Fruit fly (Drosophila melanogaster) whole organism, embryonic: ENCODE measurements around the gene CG12773.
A peak's percentile ranks its signal among the peaks of the same experiment; 100 is the strongest.

Experiments
- Bgb ChIP-seq: fragments of 200-800 bp; sonication (Bioruptor generic); IDR thresholded peaks from 2 replicates; pipeline ENCODE4 v1.3.6; 2022; ENCODE audit warnings: missing biosample characterization, missing genetic modification characterization; ENCODE audit not compliant: partially characterized antibody
- CG10209 ChIP-seq: fragments of 200-800 bp; sonication (Bioruptor generic); optimal IDR thresholded peaks from 3 replicates; lab custom pipeline; 2017; ENCODE audit warnings: missing biosample characterization, mild to moderate bottlenecking, missing genetic modification characterization, missing genetic modification reagents
- CG10366 ChIP-seq: fragments of 200-800 bp; sonication (Bioruptor generic); IDR thresholded peaks from 2 replicates; pipeline ENCODE4 v1.3.6; 2022; ENCODE audit warnings: missing biosample characterization, missing genetic modification characterization
- CG11093 ChIP-seq: fragments of 200-800 bp; sonication (Bioruptor generic); IDR thresholded peaks from 3 replicates; pipeline ENCODE4 v1.3.6; 2022; ENCODE audit warnings: missing biosample characterization, missing genetic modification characterization
- CG11695 ChIP-seq: fragments of 200-800 bp; sonication (Bioruptor generic); IDR thresholded peaks from 3 replicates; pipeline ENCODE4 v1.3.6; 2022; ENCODE audit warnings: missing biosample characterization, missing genetic modification characterization
- CG12071 ChIP-seq: fragments of 200-800 bp; sonication (Bioruptor generic); optimal IDR thresholded peaks from 3 replicates; lab custom pipeline; 2018; ENCODE audit warnings: missing biosample characterization, mild to moderate bottlenecking, missing genetic modification characterization
- CG14667 ChIP-seq: fragments of 200-800 bp; sonication (Bioruptor generic); IDR thresholded peaks from 2 replicates; pipeline ENCODE4 v1.3.6; 2022; ENCODE audit warnings: missing biosample characterization, missing genetic modification characterization
- CG14965 ChIP-seq: fragments of 200-800 bp; sonication (Bioruptor generic); optimal IDR thresholded peaks from 2 replicates; lab custom pipeline; 2016; ENCODE audit warnings: missing biosample characterization, missing genetic modification characterization, borderline replicate concordance
- CG1603 ChIP-seq: fragments of 200-800 bp; sonication (Bioruptor generic); optimal IDR thresholded peaks from 2 replicates; lab custom pipeline; 2019; ENCODE audit warnings: missing biosample characterization, mild to moderate bottlenecking, missing genetic modification characterization, moderate library complexity
- CG17361 ChIP-seq: fragments of 200-800 bp; sonication (Bioruptor generic); IDR thresholded peaks from 3 replicates; pipeline ENCODE4 v1.3.6; 2022; ENCODE audit warnings: missing biosample characterization, missing genetic modification characterization
- CG17568 ChIP-seq: fragments of 200-800 bp; sonication (Bioruptor generic); optimal IDR thresholded peaks from 2 replicates; lab custom pipeline; 2018; ENCODE audit warnings: missing biosample characterization, mild to moderate bottlenecking, missing genetic modification characterization, moderate library complexity
- CG1792 ChIP-seq: fragments of 200-800 bp; sonication (Bioruptor generic); optimal IDR thresholded peaks from 2 replicates; lab custom pipeline; 2016; ENCODE audit warnings: missing biosample characterization, missing genetic modification characterization
- CG2202 ChIP-seq: fragments of 200-800 bp; sonication (Bioruptor generic); optimal IDR thresholded peaks from 2 replicates; lab custom pipeline; 2018; ENCODE audit warnings: missing biosample characterization, mild to moderate bottlenecking, missing genetic modification characterization
- CG33557 ChIP-seq: fragments of 200-800 bp; sonication (Bioruptor generic); optimal IDR thresholded peaks from 2 replicates; lab custom pipeline; 2019; ENCODE audit warnings: missing biosample characterization, mild to moderate bottlenecking, missing genetic modification characterization, moderate library complexity
- CG34224 ChIP-seq: fragments of 200-800 bp; sonication (Bioruptor generic); IDR thresholded peaks from 3 replicates; pipeline ENCODE4 v1.3.6; 2022; ENCODE audit warnings: missing biosample characterization, missing genetic modification characterization; ENCODE audit not compliant: partially characterized antibody
- CG3995 ChIP-seq: fragments of 200-800 bp; sonication (Bioruptor generic); optimal IDR thresholded peaks from 3 replicates; lab custom pipeline; 2016; ENCODE audit warnings: missing biosample characterization, missing genetic modification characterization
- CG4617 ChIP-seq: fragments of 200-800 bp; sonication (Bioruptor generic); optimal IDR thresholded peaks from 3 replicates; lab custom pipeline; 2016; ENCODE audit warnings: missing biosample characterization, missing genetic modification characterization, borderline replicate concordance
- CG6254 ChIP-seq: fragments of 200-800 bp; sonication (Bioruptor generic); optimal IDR thresholded peaks from 3 replicates; lab custom pipeline; 2017; ENCODE audit warnings: mild to moderate bottlenecking, missing biosample characterization, missing genetic modification reagents, missing genetic modification characterization
- CG7987 ChIP-seq: fragments of 200-800 bp; sonication (Bioruptor generic); optimal IDR thresholded peaks from 2 replicates; lab custom pipeline; 2018; ENCODE audit warnings: missing biosample characterization, mild to moderate bottlenecking, missing genetic modification characterization, moderate library complexity
- CTCF ChIP-seq: fragments of 200-800 bp; sonication (Bioruptor generic); optimal IDR thresholded peaks from 2 replicates; lab custom pipeline; 2017; ENCODE audit warnings: missing biosample characterization, mild to moderate bottlenecking, missing genetic modification characterization, moderate library complexity
- CrebB ChIP-seq: fragments of 200-800 bp; sonication (Bioruptor generic); optimal IDR thresholded peaks from 3 replicates; lab custom pipeline; 2018; ENCODE audit warnings: missing biosample characterization, mild to moderate bottlenecking, missing genetic modification characterization
- Dll ChIP-seq: fragments of 200-800 bp; sonication (Bioruptor generic); IDR thresholded peaks from 4 replicates; pipeline ENCODE4 v1.3.6; 2022; ENCODE audit warnings: missing biosample characterization, missing genetic modification characterization; ENCODE audit not compliant: partially characterized antibody
- Doc3 ChIP-seq: fragments of 200-800 bp; sonication (Bioruptor generic); IDR thresholded peaks from 3 replicates; pipeline ENCODE4 v1.3.6; 2022; ENCODE audit warnings: missing biosample characterization, missing genetic modification characterization; ENCODE audit not compliant: partially characterized antibody
- E2f2 ChIP-seq: fragments of 200-800 bp; sonication (Bioruptor generic); IDR thresholded peaks from 2 replicates; pipeline ENCODE4 v1.3.6; 2022; ENCODE audit warnings: missing biosample characterization, missing genetic modification characterization
- Elba2 ChIP-seq: fragments of 200-800 bp; sonication (Bioruptor generic); optimal IDR thresholded peaks from 3 replicates; lab custom pipeline; 2016; ENCODE audit warnings: missing biosample characterization, missing genetic modification characterization
- GATAe ChIP-seq: fragments of 200-800 bp; sonication (Bioruptor generic); conservative IDR thresholded peaks from 2 replicates; pipeline ENCODE4 v1.3.6; 2022; ENCODE audit warnings: missing biosample characterization, missing genetic modification characterization
- Hsf ChIP-seq: fragments of 200-800 bp; sonication (Bioruptor generic); optimal IDR thresholded peaks from 3 replicates; lab custom pipeline; 2016; ENCODE audit warnings: missing biosample characterization, missing genetic modification characterization
- NC2β ChIP-seq: fragments of 200-800 bp; sonication (Bioruptor generic); optimal IDR thresholded peaks from 2 replicates; lab custom pipeline; 2016; ENCODE audit warnings: missing biosample characterization, missing genetic modification characterization
- NK7.1 ChIP-seq: fragments of 200-800 bp; sonication (Bioruptor generic); optimal IDR thresholded peaks from 3 replicates; lab custom pipeline; 2016; ENCODE audit warnings: missing biosample characterization, missing genetic modification characterization
- Neu2 ChIP-seq: fragments of 200-800 bp; sonication (Bioruptor generic); optimal IDR thresholded peaks from 3 replicates; lab custom pipeline; 2016; ENCODE audit warnings: missing biosample characterization, missing genetic modification characterization, borderline replicate concordance
- Ravus ChIP-seq: fragments of 200-800 bp; sonication (Bioruptor generic); IDR thresholded peaks from 2 replicates; pipeline ENCODE4 v1.3.6; 2022; ENCODE audit warnings: missing biosample characterization, missing genetic modification characterization
- Stat92E ChIP-seq, 3 experiments: fragments of >200 bp in 2 of 3; fragments of 200-800 bp in 1 of 3; sonication (Bioruptor generic) in 1 of 3; optimal IDR thresholded peaks; 2 replicates each; lab custom pipeline; 2017 to 2019; ENCODE audit warnings: missing biosample characterization in 3 of 3, missing genetic modification characterization in 3 of 3, mild to moderate bottlenecking in 1 of 3, moderate library complexity in 1 of 3
- ac ChIP-seq: fragments of 200-800 bp; sonication (Bioruptor generic); optimal IDR thresholded peaks from 3 replicates; lab custom pipeline; 2017; ENCODE audit warnings: missing biosample characterization, mild to moderate bottlenecking, missing genetic modification characterization
- bsh ChIP-seq, 2 experiments: fragments of 200-800 bp; sonication (Bioruptor generic); optimal IDR thresholded peaks; 2 replicates each; lab custom pipeline; 2017 to 2018; ENCODE audit warnings: mild to moderate bottlenecking in 2 of 2, missing biosample characterization in 2 of 2, missing genetic modification characterization in 2 of 2, moderate library complexity in 1 of 2
- dati ChIP-seq: fragments of 200-800 bp; sonication (Bioruptor generic); IDR thresholded peaks from 2 replicates; pipeline ENCODE4 v1.3.6; 2022; ENCODE audit warnings: missing biosample characterization, missing genetic modification characterization
- en ChIP-seq: fragments of 200-800 bp; sonication (Bioruptor generic); optimal IDR thresholded peaks from 2 replicates; lab custom pipeline; 2016; ENCODE audit warnings: missing biosample characterization, missing genetic modification characterization
- gsb-n ChIP-seq: fragments of 200-800 bp; sonication (Bioruptor generic); optimal IDR thresholded peaks from 3 replicates; lab custom pipeline; 2018; ENCODE audit warnings: missing biosample characterization, mild to moderate bottlenecking, missing genetic modification characterization
- hbn ChIP-seq: fragments of 200-800 bp; sonication (Bioruptor generic); IDR thresholded peaks from 2 replicates; pipeline ENCODE4 v1.3.6; 2022; ENCODE audit warnings: missing biosample characterization, missing genetic modification characterization; ENCODE audit not compliant: partially characterized antibody
- insv ChIP-seq, 2 experiments: fragments of 200-800 bp; sonication (Bioruptor generic); optimal IDR thresholded peaks; 3 replicates each; lab custom pipeline; 2016 to 2018; ENCODE audit warnings: missing biosample characterization in 2 of 2, missing genetic modification characterization in 2 of 2
- lov ChIP-seq, 2 experiments: fragments of 200-800 bp in 1 of 2; fragments of >200 bp in 1 of 2; sonication (Bioruptor generic) in 1 of 2; IDR thresholded peaks in 1 of 2; optimal IDR thresholded peaks in 1 of 2; 2 replicates in 1 of 2; 3 replicates in 1 of 2; pipeline versions ENCODE4 v1.3.6 to Lab custom; 2017 to 2022; ENCODE audit warnings: missing biosample characterization in 1 of 2, missing genetic modification characterization in 1 of 2
- mirr ChIP-seq: fragments of 200-800 bp; sonication (Bioruptor generic); optimal IDR thresholded peaks from 3 replicates; lab custom pipeline; 2018; ENCODE audit warnings: missing biosample characterization, mild to moderate bottlenecking, missing genetic modification characterization
- nerfin-2 ChIP-seq: fragments of 200-800 bp; sonication (Bioruptor generic); IDR thresholded peaks from 2 replicates; pipeline ENCODE4 v1.3.6; 2022; ENCODE audit warnings: missing biosample characterization, missing genetic modification characterization; ENCODE audit not compliant: partially characterized antibody
- org-1 ChIP-seq: fragments of 200-800 bp; sonication (Bioruptor generic); optimal IDR thresholded peaks from 2 replicates; lab custom pipeline; 2017; ENCODE audit warnings: missing biosample characterization, missing genetic modification characterization
- schlank ChIP-seq: fragments of 200-800 bp; sonication (Bioruptor generic); optimal IDR thresholded peaks from 2 replicates; lab custom pipeline; 2018; ENCODE audit warnings: missing biosample characterization, mild to moderate bottlenecking, missing genetic modification characterization
- sim ChIP-seq: fragments of 200-800 bp; sonication (Bioruptor generic); IDR thresholded peaks from 2 replicates; pipeline ENCODE4 v1.3.6; 2022; ENCODE audit warnings: missing biosample characterization, missing genetic modification characterization
- slou ChIP-seq: fragments of 200-800 bp; sonication (Bioruptor generic); optimal IDR thresholded peaks from 3 replicates; lab custom pipeline; 2016; ENCODE audit warnings: missing biosample characterization, missing genetic modification characterization
- twi ChIP-seq: fragments of 200-800 bp; optimal IDR thresholded peaks from 2 replicates; lab custom pipeline; 2019; ENCODE audit warnings: missing biosample characterization, mild to moderate bottlenecking, missing genetic modification characterization, moderate library complexity
- wdn ChIP-seq: fragments of 200-800 bp; sonication (Bioruptor generic); IDR thresholded peaks from 2 replicates; pipeline ENCODE4 v1.3.6; 2022; ENCODE audit warnings: missing biosample characterization, missing genetic modification characterization

Gene CG12773

dm6 chrX:1353322-1354212 lies at the start of gene CG12773, which contains the start of gene CG11417 (continued):
- TF ChIP-seq CG3995 (GFP tag; lab: Kevin White, UChicago) (no peak), nerfin-2 (peak; percentile 92), CTCF (GFP tag; lab: Kevin White, UChicago) (peak; percentile 20), twi (tag; lab: Kevin White, UChicago) (no peak), NK7.1 (GFP tag; lab: Kevin White, UChicago) (no peak), wdn (GFP tag; lab: Robert Waterston, UW) (no peak), schlank (tag; lab: Kevin White, UChicago) (no peak), Doc3 (GFP tag; lab: Robert Waterston, UW) (peak; percentile 61; the same call in 1 of the 3 replicates), Hsf (no peak), en (GFP tag; lab: Kevin White, UChicago) (no peak), insv (GFP tag; optimal IDR thresholded peaks at IDR 0.05; lab: Kevin White, UChicago) (no peak), bsh (GFP tag; optimal IDR thresholded peaks at IDR 0.05; lab: Kevin White, UChicago) (no peak), CG17568 (GFP tag; lab: Kevin White, UChicago) (no peak), CG12071 (no peak), lov (optimal IDR thresholded peaks at IDR 0.05; lab: Kevin White, UChicago) (no peak), lov (GFP tag; IDR thresholded peaks at IDR 0.05; lab: Robert Waterston, UW) (no peak), CG11093 (GFP tag; lab: Robert Waterston, UW) (no peak), Bgb (GFP tag; lab: Robert Waterston, UW) (peak; percentile 83), CG10366 (no peak), GATAe (no peak), CG34224 (GFP tag; lab: Robert Waterston, UW) (peak; percentile 90), hbn (GFP tag; lab: Robert Waterston, UW) (peak; percentile 76), CG7987 (GFP tag; lab: Kevin White, UChicago) (no peak), Neu2 (no peak), CG33557 (GFP tag; lab: Kevin White, UChicago) (no peak), sim (GFP tag; lab: Robert Waterston, UW) (no peak), mirr (GFP tag; lab: Kevin White, UChicago) (no peak), Dll (GFP tag; lab: Robert Waterston, UW) (peak; percentile 77), CG14667 (no peak), dati (no peak), Ravus (GFP tag; lab: Robert Waterston, UW) (no peak), ac (GFP tag; lab: Kevin White, UChicago) (no peak), slou (GFP tag; lab: Kevin White, UChicago) (no peak), CG4617 (GFP tag; lab: Kevin White, UChicago) (peak; percentile 16), E2f2 (GFP tag; lab: Robert Waterston, UW) (peak; percentile 37), CG1792 (GFP tag; lab: Kevin White, UChicago) (no peak), CrebB (tag; lab: Kevin White, UChicago) (no peak), Stat92E (GFP tag; optimal IDR thresholded peaks at IDR 0.05; lab: Kevin White, UChicago) (no peak), CG10209 (GFP tag; lab: Kevin White, UChicago) (no peak), CG11695 (GFP tag; lab: Robert Waterston, UW) (no peak), CG17361 (GFP tag; lab: Robert Waterston, UW) (no peak), CG6254 (no peak), CG14965 (GFP tag; lab: Kevin White, UChicago) (no peak), gsb-n (tag; lab: Kevin White, UChicago) (no peak), CG2202 (tag; lab: Kevin White, UChicago) (no peak), NC2β (GFP tag; lab: Kevin White, UChicago) (no peak), Elba2 (GFP tag; lab: Kevin White, UChicago) (peak; percentile 60), org-1 (GFP tag; lab: Kevin White, UChicago) (no peak), CG1603 (tag; lab: Kevin White, UChicago) (no peak)
